Fruit fly (Drosophila melanogaster) whole organism, pupa: ENCODE data around the gene FucT6.
A peak's percentile ranks its signal among the peaks of the same experiment; 100 is the strongest.

Source experiments
- CG10348 ChIP-seq: fragments of 200-800 bp; sonication (Bioruptor generic); IDR thresholded peaks from 2 replicates; pipeline ENCODE4 v1.3.6; 2022; ENCODE audit warnings: missing biosample characterization, missing genetic modification characterization
- CG12605 ChIP-seq: fragments of 200-800 bp; sonication (Bioruptor generic); IDR thresholded peaks from 2 replicates; pipeline ENCODE4 v1.3.6; 2022; ENCODE audit warnings: missing biosample characterization, missing genetic modification characterization
- CG13204 ChIP-seq: fragments of 200-800 bp; sonication (Bioruptor generic); optimal IDR thresholded peaks from 2 replicates; lab custom pipeline; 2018; ENCODE audit warnings: missing biosample characterization, mild to moderate bottlenecking, missing genetic modification characterization, moderate library complexity
- CG14655 ChIP-seq: fragments of 200-800 bp; sonication (Bioruptor generic); optimal IDR thresholded peaks from 3 replicates; lab custom pipeline; 2017; ENCODE audit warnings: mild to moderate bottlenecking, missing biosample characterization, missing genetic modification reagents, missing genetic modification characterization
- CG15710 ChIP-seq: fragments of 200-800 bp; sonication (Bioruptor generic); optimal IDR thresholded peaks from 2 replicates; lab custom pipeline; 2018; ENCODE audit warnings: missing biosample characterization, mild to moderate bottlenecking, missing genetic modification characterization, moderate library complexity
- CG17806 ChIP-seq: fragments of 200-800 bp; sonication (Bioruptor generic); optimal IDR thresholded peaks from 2 replicates; lab custom pipeline; 2018; ENCODE audit warnings: missing biosample characterization, mild to moderate bottlenecking, missing genetic modification characterization, moderate library complexity
- CG32121 ChIP-seq: fragments of 200-800 bp; sonication (Bioruptor generic); IDR thresholded peaks from 2 replicates; pipeline ENCODE4 v1.3.6; 2022; ENCODE audit warnings: missing biosample characterization, missing genetic modification characterization
- CG34367 ChIP-seq: fragments of 200-800 bp; sonication (Bioruptor generic); optimal IDR thresholded peaks from 2 replicates; lab custom pipeline; 2018; ENCODE audit warnings: missing biosample characterization, mild to moderate bottlenecking, missing genetic modification characterization
- CG4496 ChIP-seq: fragments of 200-800 bp; sonication (Bioruptor generic); IDR thresholded peaks from 3 replicates; pipeline ENCODE4 v1.3.6; 2022; ENCODE audit warnings: missing biosample characterization, missing genetic modification characterization
- CG8159 ChIP-seq: fragments of 200-800 bp; sonication (Bioruptor generic); optimal IDR thresholded peaks from 3 replicates; lab custom pipeline; 2018; ENCODE audit warnings: missing biosample characterization, mild to moderate bottlenecking, missing genetic modification characterization, moderate library complexity
- CG8301 ChIP-seq: fragments of 200-800 bp; sonication (Bioruptor generic); optimal IDR thresholded peaks from 2 replicates; lab custom pipeline; 2018; ENCODE audit warnings: missing biosample characterization, mild to moderate bottlenecking, missing genetic modification characterization
- CG9948 ChIP-seq: fragments of 200-800 bp; sonication (Bioruptor generic); optimal IDR thresholded peaks from 2 replicates; lab custom pipeline; 2018; ENCODE audit warnings: missing biosample characterization, mild to moderate bottlenecking, missing genetic modification characterization, moderate library complexity
- D1 ChIP-seq: fragments of 200-800 bp; sonication (Bioruptor generic); optimal IDR thresholded peaks from 2 replicates; lab custom pipeline; 2018; ENCODE audit warnings: missing biosample characterization, mild to moderate bottlenecking, missing genetic modification characterization, moderate library complexity
- EcR ChIP-seq: fragments of 200-800 bp; sonication (Bioruptor generic); optimal IDR thresholded peaks from 3 replicates; lab custom pipeline; 2019; ENCODE audit warnings: missing biosample characterization, missing genetic modification characterization, mild to moderate bottlenecking, moderate library complexity, missing genetic modification reagents
- Ets98B ChIP-seq: fragments of 200-800 bp; sonication (Bioruptor generic); IDR thresholded peaks from 2 replicates; pipeline ENCODE4 v1.3.6; 2022; ENCODE audit warnings: missing biosample characterization, missing genetic modification characterization
- Pif1A ChIP-seq: fragments of 200-800 bp; sonication (Bioruptor generic); optimal IDR thresholded peaks from 3 replicates; lab custom pipeline; 2016; ENCODE audit warnings: missing biosample characterization, missing genetic modification characterization
- Pif1B ChIP-seq: fragments of 200-800 bp; sonication (Bioruptor generic); optimal IDR thresholded peaks from 3 replicates; lab custom pipeline; 2016; ENCODE audit warnings: missing biosample characterization, missing genetic modification characterization
- Snoo ChIP-seq: fragments of 200-800 bp; sonication (Bioruptor generic); optimal IDR thresholded peaks from 3 replicates; lab custom pipeline; 2017; ENCODE audit warnings: missing biosample characterization, mild to moderate bottlenecking, missing genetic modification characterization, inconsistent platforms
- fd96Ca ChIP-seq: fragments of 200-800 bp; sonication (Bioruptor generic); IDR thresholded peaks from 3 replicates; pipeline ENCODE4 v1.3.6; 2022; ENCODE audit warnings: missing biosample characterization, missing genetic modification characterization
- gl ChIP-seq: fragments of 200-800 bp; sonication (Bioruptor generic); optimal IDR thresholded peaks from 2 replicates; lab custom pipeline; 2018; ENCODE audit warnings: missing biosample characterization, mild to moderate bottlenecking, missing genetic modification characterization
- rn ChIP-seq: fragments of 200-800 bp; sonication (Bioruptor generic); IDR thresholded peaks from 2 replicates; pipeline ENCODE4 v1.3.6; 2022; ENCODE audit warnings: missing biosample characterization, missing genetic modification characterization

Gene FucT6

dm6 chrX:11732670-11733069 lies 22.9 kb upstream of the FucT6 start, which contains the start of gene inaF-B:
Gene inaF-B (minus strand): TSS chrX:11732770.
- TF ChIP-seq CG9948 (tag; lab: Kevin White, UChicago) (no peak), EcR (no peak), Snoo (tag; lab: Kevin White, UChicago) (no peak), CG15710 (no peak), CG10348 (GFP tag; lab: Robert Waterston, UW) (no peak), CG17806 (tag; lab: Kevin White, UChicago) (no peak), Pif1A (GFP tag; lab: Kevin White, UChicago) (no peak), D1 (tag; lab: Kevin White, UChicago) (no peak), gl (tag; lab: Kevin White, UChicago) (no peak), CG8301 (tag; lab: Kevin White, UChicago) (no peak), rn (GFP tag; lab: Robert Waterston, UW) (no peak), CG13204 (GFP tag; lab: Kevin White, UChicago) (no peak), Pif1B (GFP tag; lab: Kevin White, UChicago) (no peak), CG8159 (no peak), CG4496 (no peak), CG32121 (GFP tag; lab: Robert Waterston, UW) (no peak), CG12605 (GFP tag; lab: Robert Waterston, UW) (no peak), fd96Ca (GFP tag; lab: Robert Waterston, UW) (no peak), Ets98B (GFP tag; lab: Robert Waterston, UW) (no peak)

dm6 chrX:11731665-11732064 lies 21.9 kb upstream of the FucT6 start, which contains the start of gene inaF-C:
Gene inaF-C (minus strand): TSS chrX:11731765.
- TF ChIP-seq CG34367 (tag; lab: Kevin White, UChicago) (no peak), CG8159 (no peak), CG14655 (GFP tag; lab: Kevin White, UChicago) (no peak), CG8301 (tag; lab: Kevin White, UChicago) (no peak), CG12605 (GFP tag; lab: Robert Waterston, UW) (no peak), CG15710 (no peak), CG17806 (tag; lab: Kevin White, UChicago) (no peak)

dm6 chrX:11729993-11730392 lies 20.2 kb upstream of the FucT6 start:
- TF ChIP-seq EcR = no peak
- no peak for TF ChIP-seq CG10348 (GFP tag; lab: Robert Waterston, UW)
- no peak for TF ChIP-seq CG34367 (tag; lab: Kevin White, UChicago)
- no peak for TF ChIP-seq fd96Ca (GFP tag; lab: Robert Waterston, UW)
- TF ChIP-seq CG4496 = 0 out of 3 replicates have a peak, but pooled peaks have one; percentile 17
- TF ChIP-seq CG8301 (tag; lab: Kevin White, UChicago) = peak; percentile 8
- no peak for TF ChIP-seq Pif1B (GFP tag; lab: Kevin White, UChicago)
- no peak for TF ChIP-seq D1 (tag; lab: Kevin White, UChicago)

dm6 chrX:11728999-11729398 lies 19.2 kb upstream of the FucT6 start, which contains the start of gene inaF-D:
Gene inaF-D (minus strand): TSS chrX:11729099.
- no peak for TF ChIP-seq Snoo (tag; lab: Kevin White, UChicago)
- no peak for TF ChIP-seq CG12605 (GFP tag; lab: Robert Waterston, UW)
- TF ChIP-seq CG4496 = no peak
- no peak for TF ChIP-seq EcR
- no peak for TF ChIP-seq CG32121 (GFP tag; lab: Robert Waterston, UW)
- no peak for TF ChIP-seq rn (GFP tag; lab: Robert Waterston, UW)
- no peak for TF ChIP-seq CG15710
- no peak for TF ChIP-seq CG17806 (tag; lab: Kevin White, UChicago)
- no peak for TF ChIP-seq Pif1B (GFP tag; lab: Kevin White, UChicago)
- no peak for TF ChIP-seq CG10348 (GFP tag; lab: Robert Waterston, UW)
- TF ChIP-seq CG9948 (tag; lab: Kevin White, UChicago) = no peak
- TF ChIP-seq, all 21 proteins: peak for 0

- TF ChIP-seq Pif1B (GFP tag; lab: Kevin White, UChicago) = no peak
- no peak for TF ChIP-seq CG17806 (tag; lab: Kevin White, UChicago)
- no peak for TF ChIP-seq Pif1A (GFP tag; lab: Kevin White, UChicago)
- TF ChIP-seq Snoo (tag; lab: Kevin White, UChicago) = no peak
- TF ChIP-seq Ets98B (GFP tag; lab: Robert Waterston, UW) = no peak
- TF ChIP-seq CG4496 = no peak
- TF ChIP-seq D1 (tag; lab: Kevin White, UChicago) = no peak
- no peak for TF ChIP-seq CG14655 (GFP tag; lab: Kevin White, UChicago)
- no peak for TF ChIP-seq gl (tag; lab: Kevin White, UChicago)
- TF ChIP-seq CG10348 (GFP tag; lab: Robert Waterston, UW) = no peak
- TF ChIP-seq EcR = no peak
- no peak for TF ChIP-seq CG8301 (tag; lab: Kevin White, UChicago)
- no peak for TF ChIP-seq CG15710
- no peak for TF ChIP-seq CG13204 (GFP tag; lab: Kevin White, UChicago)
- TF ChIP-seq CG12605 (GFP tag; lab: Robert Waterston, UW) = no peak
- no peak for TF ChIP-seq rn (GFP tag; lab: Robert Waterston, UW)
- no peak for TF ChIP-seq fd96Ca (GFP tag; lab: Robert Waterston, UW)
- TF ChIP-seq CG9948 (tag; lab: Kevin White, UChicago) = no peak
Measured at dm6 chrX:11723946-11724345, 14.2 kb upstream of the FucT6 start, which contains the start of gene CG15221. Gene CG15221 (plus strand): TSS chrX:11724246.

dm6 chrX:11720138-11720537 lies 10.4 kb upstream of the FucT6 start, which contains the start of gene Tango10:
Gene Tango10 (plus strand): TSS chrX:11720245.
- TF ChIP-seq CG15710 = peak; percentile 38
- no peak for TF ChIP-seq CG13204 (GFP tag; lab: Kevin White, UChicago)
- no peak for TF ChIP-seq CG4496
- TF ChIP-seq CG8301 (tag; lab: Kevin White, UChicago) = no peak
- no peak for TF ChIP-seq CG9948 (tag; lab: Kevin White, UChicago)
- no peak for TF ChIP-seq CG10348 (GFP tag; lab: Robert Waterston, UW)
- TF ChIP-seq CG32121 (GFP tag; lab: Robert Waterston, UW) = peak; percentile 40; the same call in 1 of the 2 replicates
- no peak for TF ChIP-seq EcR
- no peak for TF ChIP-seq CG8159
- TF ChIP-seq CG17806 (tag; lab: Kevin White, UChicago) = peak; percentile 13
- no peak for TF ChIP-seq gl (tag; lab: Kevin White, UChicago)
- TF ChIP-seq CG12605 (GFP tag; lab: Robert Waterston, UW) = no peak
- 0 out of 2 replicates have a peak, but pooled peaks have one; percentile 24 for TF ChIP-seq Ets98B (GFP tag; lab: Robert Waterston, UW)
- TF ChIP-seq Pif1B (GFP tag; lab: Kevin White, UChicago) = no peak
- TF ChIP-seq CG34367 (tag; lab: Kevin White, UChicago) = no peak
- no peak for TF ChIP-seq CG14655 (GFP tag; lab: Kevin White, UChicago)
- no peak for TF ChIP-seq Pif1A (GFP tag; lab: Kevin White, UChicago)
- TF ChIP-seq D1 (tag; lab: Kevin White, UChicago) = no peak
- TF ChIP-seq rn (GFP tag; lab: Robert Waterston, UW) = no peak
- peak; percentile 53; the same call in 1 of the 3 replicates for TF ChIP-seq fd96Ca (GFP tag; lab: Robert Waterston, UW)
- no peak for TF ChIP-seq Snoo (tag; lab: Kevin White, UChicago)
